Worm (Caenorhabditis elegans) whole organism, L1 larva: ENCODE data around the gene flp-21.

Experiments used
- C04F5.9 ChIP-seq: sonication (generic microtip); optimal IDR thresholded peaks from 2 replicates; lab custom pipeline; 2016; ENCODE audit warnings: missing genetic modification characterization, missing compliant biosample characterization
- C16A3.4 ChIP-seq: fragments of 150-350 bp; optimal IDR thresholded peaks from 2 replicates; lab custom pipeline; 2014; ENCODE audit warnings: missing biosample characterization, missing genetic modification characterization
- F16B12.6 ChIP-seq: fragments of 150-350 bp; optimal IDR thresholded peaks from 2 replicates; lab custom pipeline; 2014; ENCODE audit warnings: missing biosample characterization, missing genetic modification characterization
- aly-2 ChIP-seq: fragments of 150-350 bp; optimal IDR thresholded peaks from 2 replicates; lab custom pipeline; 2014; ENCODE audit warnings: missing biosample characterization, missing genetic modification characterization
- ama-1 ChIP-seq: fragments of 150-350 bp; optimal IDR thresholded peaks from 2 replicates; lab custom pipeline; 2014
- blmp-1 ChIP-seq: fragments of 150-350 bp; optimal IDR thresholded peaks from 2 replicates; lab custom pipeline; 2014; ENCODE audit warnings: missing biosample characterization, missing genetic modification characterization
- ceh-63 ChIP-seq: fragments of 200-800 bp; sonication (Bioruptor generic); optimal IDR thresholded peaks from 2 replicates; lab custom pipeline; 2018; ENCODE audit warnings: mild to moderate bottlenecking, missing genetic modification characterization, missing compliant biosample characterization
- ceh-82 ChIP-seq, 3 experiments: fragments of 150-350 bp in 1 of 3; sonication (generic microtip) in 2 of 3; optimal IDR thresholded peaks; 2 replicates each; lab custom pipeline; 2014 to 2017; ENCODE audit warnings: missing biosample characterization in 3 of 3, missing genetic modification characterization in 3 of 3
- dpl-1 ChIP-seq, 3 experiments: fragments of 150-350 bp in 2 of 3; sonication (generic microtip) in 1 of 3; optimal IDR thresholded peaks; 2 replicates each; lab custom pipeline; 2014 to 2017; ENCODE audit warnings: missing biosample characterization in 3 of 3, missing genetic modification characterization in 3 of 3, missing genetic modification reagents in 3 of 3
- efl-1 ChIP-seq, 4 experiments: fragments of 150-350 bp; optimal IDR thresholded peaks in 3 of 4; peaks in 1 of 4; 1 replicate in 1 of 4; 2 replicates in 3 of 4; lab custom pipeline; 2014; ENCODE audit warnings: missing biosample characterization in 2 of 4, missing genetic modification characterization in 2 of 4, missing genetic modification reagents in 2 of 4
- egl-27 ChIP-seq, 2 experiments: fragments of 150-350 bp in 1 of 2; sonication (generic microtip); optimal IDR thresholded peaks; 3 replicates each; lab custom pipeline; 2017 to 2018; ENCODE audit warnings: missing biosample characterization in 2 of 2, missing genetic modification characterization in 2 of 2, missing genetic modification reagents in 2 of 2
- elt-2 ChIP-seq: sonication (generic microtip); optimal IDR thresholded peaks from 2 replicates; lab custom pipeline; 2016; ENCODE audit warnings: missing genetic modification characterization, mild to moderate bottlenecking, inconsistent platforms, missing compliant biosample characterization, missing genetic modification reagents
- elt-3 ChIP-seq, 6 experiments: fragments of 150-350 bp in 1 of 6; sonication (generic microtip); optimal IDR thresholded peaks; 2 replicates each; lab custom pipeline; 2017 to 2018; ENCODE audit warnings: missing biosample characterization in 6 of 6, missing genetic modification characterization in 6 of 6, inconsistent platforms in 1 of 6
- fkh-8 ChIP-seq: sonication (generic microtip); optimal IDR thresholded peaks from 2 replicates; lab custom pipeline; 2016; ENCODE audit warnings: mild to moderate bottlenecking, missing genetic modification characterization, missing compliant biosample characterization
- fos-1 ChIP-seq: fragments of 150-350 bp; optimal IDR thresholded peaks from 2 replicates; lab custom pipeline; 2014; ENCODE audit warnings: missing biosample characterization, missing genetic modification characterization
- grh-1 ChIP-seq: fragments of 200-800 bp; sonication (Bioruptor generic); IDR thresholded peaks from 2 replicates; pipeline ENCODE4 v1.3.6; 2022; ENCODE audit warnings: missing genetic modification reagents, missing genetic modification characterization, missing compliant biosample characterization
- irx-1 ChIP-seq: sonication (generic microtip); optimal IDR thresholded peaks from 2 replicates; lab custom pipeline; 2016; ENCODE audit warnings: missing genetic modification characterization, missing compliant biosample characterization
- jun-1 ChIP-seq: fragments of 150-350 bp; optimal IDR thresholded peaks from 2 replicates; lab custom pipeline; 2014; ENCODE audit warnings: missing biosample characterization, missing genetic modification reagents, missing genetic modification characterization
- lin-13 ChIP-seq: fragments of 150-350 bp; optimal IDR thresholded peaks from 2 replicates; lab custom pipeline; 2014; ENCODE audit warnings: missing biosample characterization, missing genetic modification reagents, missing genetic modification characterization
- lin-14 ChIP-seq: fragments of 200-800 bp; sonication (Bioruptor generic); optimal IDR thresholded peaks from 2 replicates; lab custom pipeline; 2018; ENCODE audit warnings: mild to moderate bottlenecking, missing genetic modification characterization, moderate library complexity, missing compliant biosample characterization
- lin-15B ChIP-seq: fragments of 150-350 bp; sonication (generic microtip); optimal IDR thresholded peaks from 3 replicates; lab custom pipeline; 2014; ENCODE audit warnings: missing biosample characterization, missing genetic modification characterization
- lin-35 ChIP-seq, 2 experiments: fragments of 150-350 bp; optimal IDR thresholded peaks; 2 replicates each; lab custom pipeline; 2014; ENCODE audit warnings: missing biosample characterization in 2 of 2, missing genetic modification characterization in 2 of 2, missing genetic modification reagents in 2 of 2
- mab-9 ChIP-seq: fragments of 200-800 bp; sonication (Bioruptor generic); IDR thresholded peaks from 2 replicates; pipeline ENCODE4 v1.3.6; 2022; ENCODE audit warnings: missing genetic modification reagents, missing genetic modification characterization, missing compliant biosample characterization
- mdl-1 ChIP-seq, 2 experiments: fragments of 150-350 bp; optimal IDR thresholded peaks; 2 replicates each; lab custom pipeline; 2014 to 2017; ENCODE audit warnings: missing biosample characterization in 2 of 2, missing genetic modification characterization in 2 of 2, inconsistent platforms in 1 of 2
- mep-1 ChIP-seq: fragments of 150-350 bp; optimal IDR thresholded peaks from 2 replicates; lab custom pipeline; 2014; ENCODE audit warnings: missing biosample characterization, missing genetic modification characterization
- nhr-11 ChIP-seq: fragments of 150-350 bp; optimal IDR thresholded peaks from 2 replicates; lab custom pipeline; 2014; ENCODE audit warnings: missing biosample characterization, missing genetic modification characterization
- nhr-19 ChIP-seq: fragments of 200-800 bp; sonication (Bioruptor generic); conservative IDR thresholded peaks from 2 replicates; pipeline ENCODE4 v1.3.6; 2022; ENCODE audit warnings: missing genetic modification characterization, missing compliant biosample characterization
- nhr-20 ChIP-seq: sonication (generic microtip); optimal IDR thresholded peaks from 2 replicates; lab custom pipeline; 2016; ENCODE audit warnings: mild to moderate bottlenecking, missing genetic modification characterization, missing compliant biosample characterization
- nhr-237 ChIP-seq: fragments of 150-350 bp; optimal IDR thresholded peaks from 2 replicates; lab custom pipeline; 2014; ENCODE audit warnings: missing biosample characterization, missing genetic modification characterization
- nhr-47 ChIP-seq: sonication (generic microtip); optimal IDR thresholded peaks from 2 replicates; lab custom pipeline; 2016; ENCODE audit warnings: mild to moderate bottlenecking, missing genetic modification characterization, moderate library complexity, missing compliant biosample characterization
- nhr-71 ChIP-seq: sonication (generic microtip); optimal IDR thresholded peaks from 2 replicates; lab custom pipeline; 2016; ENCODE audit warnings: mild to moderate bottlenecking, missing genetic modification characterization, moderate library complexity, missing compliant biosample characterization
- nhr-77 ChIP-seq: fragments of 150-350 bp; optimal IDR thresholded peaks from 2 replicates; lab custom pipeline; 2014; ENCODE audit warnings: missing biosample characterization, missing genetic modification characterization
- nhr-84 ChIP-seq: sonication (generic microtip); optimal IDR thresholded peaks from 2 replicates; lab custom pipeline; 2017; ENCODE audit warnings: missing biosample characterization, missing genetic modification characterization
- nhr-85 ChIP-seq: sonication (generic microtip); peaks from one replicate; lab custom pipeline; 2016; ENCODE audit warnings: missing genetic modification characterization, inconsistent platforms, missing compliant biosample characterization
- nhr-90 ChIP-seq: sonication (generic microtip); optimal IDR thresholded peaks from 2 replicates; lab custom pipeline; 2016; ENCODE audit warnings: mild to moderate bottlenecking, missing genetic modification characterization, missing compliant biosample characterization; ENCODE audit not compliant: poor library complexity
- rnt-1 ChIP-seq: sonication (generic microtip); optimal IDR thresholded peaks from 2 replicates; lab custom pipeline; 2016; ENCODE audit warnings: mild to moderate bottlenecking, missing genetic modification characterization, moderate library complexity, missing compliant biosample characterization
- skn-1 ChIP-seq: fragments of 150-350 bp; optimal IDR thresholded peaks from 2 replicates; lab custom pipeline; 2014; ENCODE audit warnings: missing biosample characterization, missing genetic modification characterization
- snpc-4 ChIP-seq: fragments of 150-350 bp; optimal IDR thresholded peaks from 2 replicates; lab custom pipeline; 2014; ENCODE audit warnings: missing biosample characterization, missing genetic modification characterization
- snu-23 ChIP-seq: sonication (generic microtip); optimal IDR thresholded peaks from 2 replicates; lab custom pipeline; 2016; ENCODE audit warnings: missing genetic modification characterization, missing compliant biosample characterization
- sup-37 ChIP-seq: fragments of 200-800 bp; sonication (Bioruptor generic); optimal IDR thresholded peaks from 2 replicates; lab custom pipeline; 2018; ENCODE audit warnings: mild to moderate bottlenecking, missing genetic modification characterization, missing compliant biosample characterization
- swsn-7 ChIP-seq: sonication (generic microtip); optimal IDR thresholded peaks from 2 replicates; lab custom pipeline; 2016; ENCODE audit warnings: missing genetic modification characterization, missing compliant biosample characterization
- tbx-2 ChIP-seq: sonication (generic microtip); optimal IDR thresholded peaks from 2 replicates; lab custom pipeline; 2016; ENCODE audit warnings: missing genetic modification characterization, missing compliant biosample characterization
- unc-130 ChIP-seq: fragments of 150-350 bp; optimal IDR thresholded peaks from 2 replicates; lab custom pipeline; 2017; ENCODE audit warnings: missing biosample characterization, missing genetic modification characterization, inconsistent platforms
- unc-30 ChIP-seq: sonication (generic microtip); optimal IDR thresholded peaks from 2 replicates; lab custom pipeline; 2017; ENCODE audit warnings: missing biosample characterization, missing genetic modification characterization
- unc-62 ChIP-seq: fragments of 150-350 bp; optimal IDR thresholded peaks from 2 replicates; lab custom pipeline; 2014; ENCODE audit warnings: missing biosample characterization, missing genetic modification reagents, missing genetic modification characterization
- unc-86 ChIP-seq: sonication (generic microtip); optimal IDR thresholded peaks from 2 replicates; lab custom pipeline; 2016; ENCODE audit warnings: missing genetic modification characterization, missing compliant biosample characterization
- unc-98 ChIP-seq: fragments of 200-800 bp; sonication (Bioruptor generic); IDR thresholded peaks from 2 replicates; pipeline ENCODE4 v1.3.6; 2022; ENCODE audit warnings: missing genetic modification characterization, missing compliant biosample characterization
- vab-15 ChIP-seq: sonication (generic microtip); optimal IDR thresholded peaks from 2 replicates; lab custom pipeline; 2017; ENCODE audit warnings: missing genotype, mild to moderate bottlenecking, missing genetic modification characterization, missing compliant biosample characterization
- xbp-1 ChIP-seq: sonication (generic microtip); optimal IDR thresholded peaks from 2 replicates; lab custom pipeline; 2016; ENCODE audit warnings: missing genetic modification characterization, missing compliant biosample characterization

Gene flp-21

ce11 chrV:7803563-7803962 is 10.4 kb downstream of the flp-21 start:
- TF ChIP-seq lin-13 (GFP tag; lab: Kevin White, UChicago), result no peak
- TF ChIP-seq aly-2, result no peak
- no peak for TF ChIP-seq nhr-11 (tag; lab: Kevin White, UChicago)
- TF ChIP-seq skn-1 (tag; lab: Kevin White, UChicago), result no peak
- TF ChIP-seq swsn-7, result no peak
- TF ChIP-seq nhr-84 (tag; lab: Kevin White, UChicago), result no peak
- no peak for TF ChIP-seq vab-15 (tag; lab: Kevin White, UChicago)
- no peak for TF ChIP-seq blmp-1 (tag; lab: Kevin White, UChicago)

- TF ChIP-seq C16A3.4, result peak; percentile 47
- no peak for TF ChIP-seq aly-2
- peak; percentile 65 for TF ChIP-seq nhr-20 (tag; lab: Kevin White, UChicago)
- TF ChIP-seq elt-2 (tag; lab: Kevin White, UChicago), result peak; percentile 38
- peak; percentile 24 for TF ChIP-seq nhr-77 (tag; lab: Kevin White, UChicago)
- peak; percentile 64 for TF ChIP-seq nhr-90 (tag; lab: Kevin White, UChicago)
- 0 out of 2 replicates have a peak, but pooled peaks have one; percentile 18 for TF ChIP-seq mab-9
- peak; percentile 40 for TF ChIP-seq snu-23 (GFP tag; lab: Kevin White, UChicago)
- TF ChIP-seq unc-98 (GFP tag; lab: Robert Waterston, UW), result no peak
- TF ChIP-seq tbx-2 (tag; lab: Kevin White, UChicago), result peak; percentile 41
- peak; percentile 78 for TF ChIP-seq lin-14 (GFP tag; lab: Kevin White, UChicago)
- no peak for TF ChIP-seq ceh-63
- TF ChIP-seq fos-1, result no peak
- TF ChIP-seq dpl-1 (GFP tag; optimal IDR thresholded peaks at IDR 0.05; lab: Kevin White, UChicago), result peak; percentile 33 to 73 (median 38)
- peak; percentile 57 for TF ChIP-seq nhr-47 (tag; lab: Kevin White, UChicago)
- peak; percentile 77 for TF ChIP-seq nhr-71 (tag; lab: Kevin White, UChicago)
- peak; percentile 37 for TF ChIP-seq rnt-1 (tag; lab: Kevin White, UChicago)
- no peak for TF ChIP-seq nhr-84 (tag; lab: Kevin White, UChicago)
- peak in 2 of 3 experiments; percentile 20 to 78 for TF ChIP-seq ceh-82 (tag; optimal IDR thresholded peaks at IDR 0.05; lab: Kevin White, UChicago)
- peak in 1 of 2 experiments; percentile 69 for TF ChIP-seq mdl-1 (tag; optimal IDR thresholded peaks at IDR 0.05; lab: Kevin White, UChicago)
- TF ChIP-seq irx-1 (tag; lab: Kevin White, UChicago), result peak; percentile 46
- TF ChIP-seq nhr-85 (tag; lab: Kevin White, UChicago), result peak; percentile 91
- TF ChIP-seq mep-1 (tag; lab: Kevin White, UChicago), result peak; percentile 57
- peak; percentile 59 for TF ChIP-seq lin-15B (tag; lab: Kevin White, UChicago)
- TF ChIP-seq unc-130 (tag; lab: Kevin White, UChicago), result peak; percentile 63
- TF ChIP-seq F16B12.6 (tag; lab: Kevin White, UChicago), result peak; percentile 28
- no peak for TF ChIP-seq unc-30 (tag; lab: Kevin White, UChicago)
- TF ChIP-seq egl-27 (tag; optimal IDR thresholded peaks at IDR 0.05; lab: Kevin White, UChicago), result no peak
- TF ChIP-seq xbp-1 (tag; lab: Kevin White, UChicago), result peak; percentile 37
- peak; percentile 57 for TF ChIP-seq sup-37 (GFP tag; lab: Kevin White, UChicago)
- TF ChIP-seq nhr-237 (tag; lab: Kevin White, UChicago), result no peak
- no peak for TF ChIP-seq ama-1 (lab: Kevin White, UChicago)
- TF ChIP-seq elt-3 (tag; optimal IDR thresholded peaks at IDR 0.05; lab: Kevin White, UChicago), result peak in 1 of 6 experiments; percentile 35
- peak; percentile 69 for TF ChIP-seq nhr-19 (GFP tag; lab: Robert Waterston, UW)
- peak; percentile 38 to 48 for TF ChIP-seq efl-1 (optimal IDR thresholded peaks at IDR 0.05; lab: Kevin White, UChicago)
- TF ChIP-seq efl-1 (GFP tag; optimal IDR thresholded peaks at IDR 0.05 in 1 of 2; lab: Kevin White, UChicago), result peak; percentile 33 to 95
- TF ChIP-seq unc-86, result peak; percentile 8
- no peak for TF ChIP-seq jun-1 (tag; lab: Kevin White, UChicago)
- no peak for TF ChIP-seq grh-1 (GFP tag; lab: Robert Waterston, UW)
- TF ChIP-seq vab-15 (tag; lab: Kevin White, UChicago), result peak; percentile 64
- peak; percentile 33 for TF ChIP-seq snpc-4 (tag; lab: Kevin White, UChicago)
- TF ChIP-seq unc-62, result no peak
- no peak for TF ChIP-seq C04F5.9 (tag; lab: Kevin White, UChicago)
- TF ChIP-seq lin-13 (GFP tag; lab: Kevin White, UChicago), result peak; percentile 26
- TF ChIP-seq lin-35 (GFP tag; optimal IDR thresholded peaks at IDR 0.05; lab: Kevin White, UChicago), result peak; percentile 50 to 57
- peak; percentile 66 for TF ChIP-seq fkh-8 (tag; lab: Kevin White, UChicago)
These were observed 11.1 kb downstream of the flp-21 start, which contains the start of gene uvs-1 for ce11 chrV:7804064-7804800. Gene uvs-1 (minus strand): TSS chrV:7804208.
